Fruit fly (Drosophila melanogaster): ENCODE results near the gene Npc2h.

The Npc2h gene

dm6 chr3R:30734576-30734975, 11.5 kb downstream of the Npc2h start (continued):
- TF ChIP-seq CG10366 (GFP tag; IDR thresholded peaks at IDR 0.05): peak; percentile 32; the same call in 1 of the 2 replicates
- no peak for TF ChIP-seq caup (GFP tag; optimal IDR thresholded peaks at IDR 0.05; ENCODE audit: severe bottlenecking)
- peak; percentile 41 for TF ChIP-seq Hr3 (GFP tag; optimal IDR thresholded peaks at IDR 0.05)
- TF ChIP-seq rib (GFP tag; IDR thresholded peaks at IDR 0.05): no peak
- TF ChIP-seq sc (optimal IDR thresholded peaks at IDR 0.05): no peak
- peak; percentile 35 for TF ChIP-seq sc (GFP tag; optimal IDR thresholded peaks at IDR 0.05)
- 0 out of 2 replicates have a peak, but pooled peaks have one; percentile 27 for TF ChIP-seq lmd (GFP tag; IDR thresholded peaks at IDR 0.05)
- peak; percentile 1 for TF ChIP-seq CG15269 (tag; optimal IDR thresholded peaks at IDR 0.05)
- peak; percentile 32 for TF ChIP-seq Xbp1 (GFP tag; optimal IDR thresholded peaks at IDR 0.05)
- TF ChIP-seq CG18764 (GFP tag; optimal IDR thresholded peaks at IDR 0.05): peak; percentile 8
- peak; percentile 43 for TF ChIP-seq CG8388 (GFP tag; optimal IDR thresholded peaks at IDR 0.05)
- TF ChIP-seq Atf6 (GFP tag; IDR thresholded peaks at IDR 0.05): no peak
- TF ChIP-seq Sox100B (GFP tag; optimal IDR thresholded peaks at IDR 0.05): peak; percentile 13
- peak; percentile 22 for TF ChIP-seq Spps (tag; optimal IDR thresholded peaks at IDR 0.05)
- TF ChIP-seq Fer2 (tag; optimal IDR thresholded peaks at IDR 0.05): no peak
- peak; percentile 32 for TF ChIP-seq CG13775 (GFP tag; optimal IDR thresholded peaks at IDR 0.05)
- TF ChIP-seq CG12104 (GFP tag; optimal IDR thresholded peaks at IDR 0.05): no peak
- TF ChIP-seq ara (GFP tag; IDR thresholded peaks at IDR 0.05): peak; percentile 56; the same call in 1 of the 2 replicates
- peak; percentile 68 for TF ChIP-seq CG12391 (tag; optimal IDR thresholded peaks at IDR 0.05)
- no peak for TF ChIP-seq Ets65A (GFP tag)
- TF ChIP-seq ase (GFP tag; IDR thresholded peaks at IDR 0.05): no peak
- TF ChIP-seq CG13424 (tag; optimal IDR thresholded peaks at IDR 0.05): peak; percentile 26
- peak; percentile 37; the same call in 1 of the 2 replicates for TF ChIP-seq H2.0 (GFP tag; IDR thresholded peaks at IDR 0.05)
- no peak for TF ChIP-seq Scr (GFP tag; IDR thresholded peaks at IDR 0.05; ENCODE audit: partially characterized antibody)
- TF ChIP-seq CG1603 (tag; optimal IDR thresholded peaks at IDR 0.05): peak; percentile 45
- peak; percentile 43 for TF ChIP-seq CG15696 (tag; optimal IDR thresholded peaks at IDR 0.05)
- TF ChIP-seq scrt (GFP tag; optimal IDR thresholded peaks at IDR 0.05): no peak
- peak; percentile 67 for TF ChIP-seq CG31441 (GFP tag; IDR thresholded peaks at IDR 0.05)
- peak; percentile 29 for TF ChIP-seq zen (tag; optimal IDR thresholded peaks at IDR 0.05)
- TF ChIP-seq CG8924 (tag; optimal IDR thresholded peaks at IDR 0.05): peak; percentile 32
- TF ChIP-seq Ptx1 (GFP tag; IDR thresholded peaks at IDR 0.05): 0 out of 2 replicates have a peak, but pooled peaks have one; percentile 43
- peak; percentile 38 for TF ChIP-seq az2 (GFP tag; optimal IDR thresholded peaks at IDR 0.05)
- peak; percentile 50 for TF ChIP-seq CG16815 (GFP tag; optimal IDR thresholded peaks at IDR 0.05)
- peak; percentile 40 for TF ChIP-seq CoRest (tag; optimal IDR thresholded peaks at IDR 0.05)

dm6 chr3R:30733081-30733480, 13.0 kb downstream of the Npc2h start:
- no peak for TF ChIP-seq cg (GFP tag; optimal IDR thresholded peaks at IDR 0.05)
- TF ChIP-seq CG13624 (GFP tag; optimal IDR thresholded peaks at IDR 0.05): no peak
- TF ChIP-seq sc (optimal IDR thresholded peaks at IDR 0.05): no peak
- no peak for TF ChIP-seq sc (GFP tag; optimal IDR thresholded peaks at IDR 0.05)
- no peak for TF ChIP-seq Jarid2 (GFP tag; optimal IDR thresholded peaks at IDR 0.05)
- TF ChIP-seq D19B (GFP tag; optimal IDR thresholded peaks at IDR 0.05): no peak
- TF ChIP-seq Ets65A (GFP tag): no peak
- TF ChIP-seq chn (GFP tag; optimal IDR thresholded peaks at IDR 0.05): no peak
- TF ChIP-seq unpg (GFP tag; optimal IDR thresholded peaks at IDR 0.05): peak; percentile 38
- no peak for TF ChIP-seq hb (GFP tag; IDR thresholded peaks at IDR 0.05; ENCODE audit: partially characterized antibody)
- no peak for TF ChIP-seq fru (optimal IDR thresholded peaks at IDR 0.05)
- peak; percentile 17 for TF ChIP-seq Sox100B (GFP tag; optimal IDR thresholded peaks at IDR 0.05)
- TF ChIP-seq CG10267 (tag; optimal IDR thresholded peaks at IDR 0.05): peak; percentile 56
- peak in 1 of 2 experiments; percentile 25 for TF ChIP-seq Hr51 (GFP tag; optimal IDR thresholded peaks at IDR 0.05)
- TF ChIP-seq Tbp (GFP tag; optimal IDR thresholded peaks at IDR 0.05): no peak
- peak; percentile 22 for TF ChIP-seq CG2202 (tag; optimal IDR thresholded peaks at IDR 0.05)
- TF ChIP-seq CG17829 (tag; optimal IDR thresholded peaks at IDR 0.05): peak; percentile 33
- no peak for TF ChIP-seq gro (GFP tag; optimal IDR thresholded peaks at IDR 0.05)
- no peak for TF ChIP-seq CG1792 (GFP tag; optimal IDR thresholded peaks at IDR 0.05)
- no peak for TF ChIP-seq CG6683 (GFP tag; optimal IDR thresholded peaks at IDR 0.05)
- TF ChIP-seq nerfin-1 (tag; optimal IDR thresholded peaks at IDR 0.05): peak; percentile 65
- TF ChIP-seq HLH54F (GFP tag; optimal IDR thresholded peaks at IDR 0.05): no peak

Data from whole organism, embryonic.